Fruit fly (Drosophila melanogaster) whole organism, prepupa: Measurements from ENCODE around the gene RabX6.
A peak's percentile ranks its signal among the peaks of the same experiment; 100 is the strongest.

Experiments
- CG10631 ChIP-seq: fragments of 200-800 bp; sonication (Bioruptor generic); optimal IDR thresholded peaks from 2 replicates; lab custom pipeline; 2016; ENCODE audit warnings: missing biosample characterization, missing genetic modification characterization
- CG11902 ChIP-seq: fragments of 200-800 bp; sonication (Bioruptor generic); optimal IDR thresholded peaks from 3 replicates; lab custom pipeline; 2016; ENCODE audit warnings: missing biosample characterization, missing genetic modification characterization
- CG15336 ChIP-seq: fragments of 200-800 bp; sonication (Bioruptor generic); IDR thresholded peaks from 2 replicates; pipeline ENCODE4 v1.3.6; 2022; ENCODE audit warnings: missing biosample characterization, missing genetic modification characterization
- CG31627 ChIP-seq: fragments of 200-800 bp; sonication (Bioruptor generic); optimal IDR thresholded peaks from 3 replicates; lab custom pipeline; 2016; ENCODE audit warnings: missing biosample characterization, missing genetic modification characterization
- CG6276 ChIP-seq: fragments of 200-800 bp; sonication (Bioruptor generic); optimal IDR thresholded peaks from 2 replicates; lab custom pipeline; 2017; ENCODE audit warnings: missing biosample characterization, mild to moderate bottlenecking, missing genetic modification characterization
- Ets21C ChIP-seq: fragments of 200-800 bp; sonication (Bioruptor generic); optimal IDR thresholded peaks from 3 replicates; lab custom pipeline; 2016; ENCODE audit warnings: missing biosample characterization, missing genetic modification characterization
- Lpt ChIP-seq: fragments of 200-800 bp; sonication (Bioruptor generic); optimal IDR thresholded peaks from 3 replicates; lab custom pipeline; 2016; ENCODE audit warnings: missing biosample characterization, missing genetic modification characterization
- Sox14 ChIP-seq: fragments of 200-800 bp; sonication (Bioruptor generic); optimal IDR thresholded peaks from 3 replicates; lab custom pipeline; 2016; ENCODE audit warnings: missing biosample characterization, missing genetic modification characterization
- cyc ChIP-seq: fragments of 200-800 bp; sonication (Bioruptor generic); optimal IDR thresholded peaks from 3 replicates; lab custom pipeline; 2016; ENCODE audit warnings: missing biosample characterization, missing genetic modification characterization
- dac ChIP-seq: fragments of 200-800 bp; sonication (Bioruptor generic); optimal IDR thresholded peaks from 2 replicates; lab custom pipeline; 2017; ENCODE audit warnings: missing biosample characterization, mild to moderate bottlenecking, missing genetic modification characterization
- lz ChIP-seq: fragments of 200-800 bp; sonication (Bioruptor generic); optimal IDR thresholded peaks from 3 replicates; lab custom pipeline; 2016; ENCODE audit warnings: missing biosample characterization, missing genetic modification characterization

DNA sequence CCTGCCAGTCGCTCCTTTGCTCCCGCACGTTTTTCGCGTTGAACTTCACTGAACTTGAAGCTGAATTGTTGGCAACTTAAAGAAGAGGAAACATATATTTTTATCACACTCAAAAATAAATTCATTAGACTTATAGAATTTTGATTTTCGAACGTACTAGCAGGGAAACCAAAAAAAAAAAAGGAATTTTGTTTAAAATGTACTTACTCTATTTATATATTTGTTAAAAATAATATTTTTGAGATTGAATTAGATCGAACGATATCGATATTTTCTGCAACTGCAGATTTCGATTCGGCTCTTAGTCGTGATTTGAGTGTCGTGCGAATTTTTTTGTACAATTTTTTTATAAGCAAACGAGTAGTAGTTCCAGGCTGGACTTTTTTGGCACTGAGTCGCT lies 41.2 kb downstream of the RabX6 start:
- TF ChIP-seq CG6276 (GFP tag; lab: Kevin White, UChicago) (no peak), lz (GFP tag; lab: Kevin White, UChicago) (no peak), CG15336 (no peak), Lpt (no peak), CG31627 (no peak), Sox14 (GFP tag; lab: Kevin White, UChicago) (no peak), dac (GFP tag; lab: Kevin White, UChicago) (no peak), cyc (GFP tag; lab: Kevin White, UChicago) (peak; percentile 5), CG11902 (GFP tag; lab: Kevin White, UChicago) (no peak), CG10631 (GFP tag; lab: Kevin White, UChicago) (peak; percentile 11), Ets21C (no peak)
